Worm (Caenorhabditis elegans) whole organism, L3 larva: Measurements from ENCODE around the gene M04B2.2.

Experiments used
- ceh-82 ChIP-seq: fragments of 150-350 bp; optimal IDR thresholded peaks from 2 replicates; lab custom pipeline; 2014; ENCODE audit warnings: missing biosample characterization, missing genetic modification characterization
- elt-1 ChIP-seq: fragments of 150-350 bp; optimal IDR thresholded peaks from 2 replicates; lab custom pipeline; 2014; ENCODE audit warnings: missing biosample characterization, missing genetic modification characterization
- fos-1 ChIP-seq: fragments of 150-350 bp; optimal IDR thresholded peaks from 2 replicates; lab custom pipeline; 2014; ENCODE audit warnings: missing biosample characterization, missing genetic modification characterization
- lin-15B ChIP-seq: fragments of 150-350 bp; optimal IDR thresholded peaks from 2 replicates; lab custom pipeline; 2014; ENCODE audit warnings: missing biosample characterization, missing genetic modification characterization
- mdl-1 ChIP-seq: fragments of 150-350 bp; optimal IDR thresholded peaks from 2 replicates; lab custom pipeline; 2014; ENCODE audit warnings: missing biosample characterization, missing genetic modification characterization
- mml-1 ChIP-seq: fragments of 150-350 bp; sonication (generic microtip); optimal IDR thresholded peaks from 3 replicates; lab custom pipeline; 2014; ENCODE audit warnings: missing biosample characterization, missing genetic modification characterization
- nfya-1 ChIP-seq: sonication (generic microtip); optimal IDR thresholded peaks from 2 replicates; lab custom pipeline; 2017; ENCODE audit warnings: missing genetic modification characterization, mild to moderate bottlenecking, missing compliant biosample characterization, antibody characterized with exemption, moderate library complexity; ENCODE audit not compliant: insufficient read depth
- nhr-237 ChIP-seq: fragments of 150-350 bp; optimal IDR thresholded peaks from 2 replicates; lab custom pipeline; 2014; ENCODE audit warnings: missing biosample characterization, missing genetic modification characterization
- nhr-28 ChIP-seq: fragments of 150-350 bp; optimal IDR thresholded peaks from 2 replicates; lab custom pipeline; 2014; ENCODE audit warnings: missing biosample characterization, missing genetic modification characterization
- nhr-77 ChIP-seq: fragments of 150-350 bp; optimal IDR thresholded peaks from 2 replicates; lab custom pipeline; 2014; ENCODE audit warnings: missing biosample characterization, missing genetic modification characterization
- pha-4 ChIP-seq: fragments of 150-350 bp; optimal IDR thresholded peaks from 2 replicates; lab custom pipeline; 2014; ENCODE audit warnings: missing biosample characterization, missing genetic modification reagents, missing genetic modification characterization
- pqm-1 ChIP-seq: fragments of 150-350 bp; optimal IDR thresholded peaks from 2 replicates; lab custom pipeline; 2017; ENCODE audit warnings: missing biosample characterization, missing genetic modification characterization, inconsistent platforms
- sea-2 ChIP-seq: fragments of 150-350 bp; sonication (generic microtip); optimal IDR thresholded peaks from 4 replicates; lab custom pipeline; 2014; ENCODE audit warnings: missing biosample characterization, missing genetic modification reagents, missing genetic modification characterization
- snpc-4 ChIP-seq: fragments of 150-350 bp; optimal IDR thresholded peaks from 2 replicates; lab custom pipeline; 2014; ENCODE audit warnings: missing biosample characterization, missing genetic modification characterization
- tbx-2 ChIP-seq: sonication (generic microtip); optimal IDR thresholded peaks from 2 replicates; lab custom pipeline; 2016; ENCODE audit warnings: mild to moderate bottlenecking, missing genetic modification characterization, missing compliant biosample characterization
- zag-1 ChIP-seq: fragments of 150-350 bp; optimal IDR thresholded peaks from 2 replicates; lab custom pipeline; 2014; ENCODE audit warnings: missing biosample characterization, missing genetic modification characterization
- ztf-11 ChIP-seq: fragments of 150-350 bp; optimal IDR thresholded peaks from 2 replicates; lab custom pipeline; 2014; ENCODE audit warnings: missing biosample characterization, missing genetic modification characterization
- ztf-4 ChIP-seq: fragments of 150-350 bp; optimal IDR thresholded peaks from 2 replicates; lab custom pipeline; 2014; ENCODE audit warnings: missing biosample characterization, missing genetic modification characterization

The M04B2.2 gene

DNA sequence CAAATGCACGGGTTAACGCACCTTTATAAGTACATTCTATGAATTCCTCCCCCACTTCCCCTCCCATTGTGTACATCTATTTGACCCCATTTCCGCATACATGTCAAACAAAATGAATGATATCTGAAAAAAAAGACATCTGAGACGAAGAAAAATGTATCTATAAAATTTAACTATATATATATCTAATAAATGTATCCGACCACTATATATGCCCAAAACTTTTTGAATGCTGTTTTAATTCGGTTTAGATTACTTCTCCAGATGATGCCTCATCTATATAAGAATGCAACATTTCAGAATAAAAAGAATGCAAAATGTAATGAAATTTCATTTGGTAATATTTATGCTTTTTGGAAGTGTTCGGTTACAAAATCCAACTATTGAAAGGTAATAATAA is 50.6 kb downstream of the M04B2.2 start, which contains the start of gene rib-1:
TSS of gene rib-1 (plus strand) at position 301 of the 400 bp plus-strand sequence.
- TF ChIP-seq snpc-4 (tag; lab: Kevin White, UChicago) (no peak), nhr-237 (tag; lab: Kevin White, UChicago) (no peak), nhr-28 (no peak), lin-15B (no peak), sea-2 (GFP tag; lab: Kevin White, UChicago) (no peak), mml-1 (tag; lab: Kevin White, UChicago) (no peak), nfya-1 (tag; lab: Kevin White, UChicago) (no peak), mdl-1 (tag; lab: Kevin White, UChicago) (no peak), ceh-82 (tag; lab: Kevin White, UChicago) (no peak), tbx-2 (tag; lab: Kevin White, UChicago) (no peak), ztf-4 (tag; lab: Kevin White, UChicago) (no peak), ztf-11 (tag; lab: Kevin White, UChicago) (no peak), elt-1 (no peak), pha-4 (no peak), nhr-77 (tag; lab: Kevin White, UChicago) (no peak), pqm-1 (tag; lab: Kevin White, UChicago) (no peak), zag-1 (tag; lab: Kevin White, UChicago) (no peak), fos-1 (tag; lab: Kevin White, UChicago) (no peak)
